Worm (Caenorhabditis elegans) whole organism, L2 larva: ENCODE data around the gene ule-3.

Source experiments
- C34F6.9 ChIP-seq: fragments of 150-350 bp; optimal IDR thresholded peaks from 2 replicates; lab custom pipeline; 2014; ENCODE audit warnings: missing biosample characterization, missing genetic modification characterization
- F13H6.1 ChIP-seq: sonication (generic microtip); optimal IDR thresholded peaks from 2 replicates; lab custom pipeline; 2016; ENCODE audit warnings: missing genetic modification characterization, missing compliant biosample characterization
- R02D3.7 ChIP-seq: fragments of 150-350 bp; optimal IDR thresholded peaks from 2 replicates; lab custom pipeline; 2014; ENCODE audit warnings: missing biosample characterization, missing genetic modification characterization
- Y55F3AM.14 ChIP-seq: fragments of 200-800 bp; sonication (Bioruptor generic); optimal IDR thresholded peaks from 2 replicates; lab custom pipeline; 2018; ENCODE audit warnings: mild to moderate bottlenecking, missing genetic modification characterization, missing compliant biosample characterization
- ZK546.5 ChIP-seq: sonication (generic microtip); optimal IDR thresholded peaks from 2 replicates; lab custom pipeline; 2017; ENCODE audit warnings: missing biosample characterization, missing genetic modification characterization
- aly-2 ChIP-seq: fragments of 150-350 bp; optimal IDR thresholded peaks from 2 replicates; lab custom pipeline; 2014; ENCODE audit warnings: missing biosample characterization, missing genetic modification characterization
- ama-1 ChIP-seq: fragments of 150-350 bp; optimal IDR thresholded peaks from 2 replicates; lab custom pipeline; 2018; ENCODE audit warnings: inconsistent platforms
- ceh-16 ChIP-seq: fragments of 150-350 bp; optimal IDR thresholded peaks from 2 replicates; lab custom pipeline; 2014; ENCODE audit warnings: missing biosample characterization, missing genetic modification characterization
- ceh-82 ChIP-seq: fragments of 150-350 bp; optimal IDR thresholded peaks from 2 replicates; lab custom pipeline; 2014; ENCODE audit warnings: missing biosample characterization, missing genetic modification characterization
- crh-2 ChIP-seq: sonication (generic microtip); optimal IDR thresholded peaks from 2 replicates; lab custom pipeline; 2017; ENCODE audit warnings: missing biosample characterization, missing genetic modification characterization
- dmd-4 ChIP-seq: sonication (generic microtip); optimal IDR thresholded peaks from 2 replicates; lab custom pipeline; 2017; ENCODE audit warnings: missing biosample characterization, missing genetic modification characterization
- egl-27 ChIP-seq: sonication (generic microtip); optimal IDR thresholded peaks from 3 replicates; lab custom pipeline; 2017; ENCODE audit warnings: missing biosample characterization, missing genetic modification reagents, missing genetic modification characterization
- fos-1 ChIP-seq: fragments of 150-350 bp; optimal IDR thresholded peaks from 2 replicates; lab custom pipeline; 2014; ENCODE audit warnings: missing biosample characterization, missing genetic modification characterization
- gmeb-1 ChIP-seq: fragments of 150-350 bp; optimal IDR thresholded peaks from 2 replicates; lab custom pipeline; 2014; ENCODE audit warnings: missing biosample characterization, missing genetic modification characterization
- lin-13 ChIP-seq: fragments of 150-350 bp; optimal IDR thresholded peaks from 2 replicates; lab custom pipeline; 2014; ENCODE audit warnings: missing biosample characterization, missing genetic modification reagents, missing genetic modification characterization
- lin-39 ChIP-seq: fragments of 150-350 bp; optimal IDR thresholded peaks from 2 replicates; lab custom pipeline; 2014; ENCODE audit warnings: missing biosample characterization, missing genetic modification reagents, missing genetic modification characterization
- lsy-2 ChIP-seq, 2 experiments: fragments of 150-350 bp in 1 of 2; sonication (generic microtip) in 1 of 2; optimal IDR thresholded peaks; 2 replicates each; lab custom pipeline; 2014 to 2017; ENCODE audit warnings: missing biosample characterization in 2 of 2, missing genetic modification characterization in 2 of 2
- mab-5 ChIP-seq: fragments of 150-350 bp; optimal IDR thresholded peaks from 2 replicates; lab custom pipeline; 2014; ENCODE audit warnings: missing biosample characterization, missing genetic modification characterization
- mbf-1 ChIP-seq: sonication (generic microtip); optimal IDR thresholded peaks from 2 replicates; lab custom pipeline; 2017; ENCODE audit warnings: missing biosample characterization, missing genetic modification characterization
- mdl-1 ChIP-seq, 2 experiments: fragments of 150-350 bp in 1 of 2; sonication (generic microtip) in 1 of 2; optimal IDR thresholded peaks; 2 replicates each; lab custom pipeline; 2017; ENCODE audit warnings: missing biosample characterization in 2 of 2, missing genetic modification characterization in 2 of 2
- nhr-11 ChIP-seq: fragments of 150-350 bp; optimal IDR thresholded peaks from 2 replicates; lab custom pipeline; 2014; ENCODE audit warnings: missing biosample characterization, missing genetic modification characterization
- nhr-12 ChIP-seq: fragments of 150-350 bp; optimal IDR thresholded peaks from 2 replicates; lab custom pipeline; 2014; ENCODE audit warnings: missing biosample characterization, missing genetic modification characterization
- nhr-129 ChIP-seq: fragments of 150-350 bp; optimal IDR thresholded peaks from 2 replicates; lab custom pipeline; 2014; ENCODE audit warnings: missing biosample characterization, missing genetic modification characterization
- nhr-21 ChIP-seq: fragments of 150-350 bp; optimal IDR thresholded peaks from 2 replicates; lab custom pipeline; 2014; ENCODE audit warnings: missing biosample characterization, missing genetic modification characterization
- nhr-23 ChIP-seq: fragments of 150-350 bp; optimal IDR thresholded peaks from 2 replicates; lab custom pipeline; 2014; ENCODE audit warnings: missing biosample characterization, missing genetic modification reagents, missing genetic modification characterization
- nhr-237 ChIP-seq: fragments of 150-350 bp; optimal IDR thresholded peaks from 2 replicates; lab custom pipeline; 2014; ENCODE audit warnings: missing biosample characterization, missing genetic modification characterization
- nhr-25 ChIP-seq: fragments of 150-350 bp; sonication (generic microtip); optimal IDR thresholded peaks from 3 replicates; lab custom pipeline; 2014; ENCODE audit warnings: missing biosample characterization, missing genetic modification characterization
- peb-1 ChIP-seq: fragments of 150-350 bp; optimal IDR thresholded peaks from 2 replicates; lab custom pipeline; 2014; ENCODE audit warnings: missing biosample characterization, missing genetic modification characterization
- sem-4 ChIP-seq: fragments of 150-350 bp; optimal IDR thresholded peaks from 2 replicates; lab custom pipeline; 2014; ENCODE audit warnings: missing biosample characterization, missing genetic modification reagents, missing genetic modification characterization
- skn-1 ChIP-seq: sonication (generic microtip); optimal IDR thresholded peaks from 2 replicates; lab custom pipeline; 2017; ENCODE audit warnings: missing biosample characterization, missing genetic modification characterization
- sma-3 ChIP-seq: sonication (generic microtip); optimal IDR thresholded peaks from 2 replicates; lab custom pipeline; 2016; ENCODE audit warnings: missing genetic modification reagents, missing genetic modification characterization, missing compliant biosample characterization
- sma-9 ChIP-seq, 2 experiments: fragments of 150-350 bp in 1 of 2; sonication (generic microtip) in 1 of 2; optimal IDR thresholded peaks; 2 replicates each; lab custom pipeline; 2014 to 2016; ENCODE audit warnings: missing genetic modification characterization in 2 of 2, mild to moderate bottlenecking in 1 of 2, missing biosample characterization in 1 of 2, missing compliant biosample characterization in 1 of 2, missing genetic modification reagents in 1 of 2, moderate library complexity in 1 of 2
- snpc-4 ChIP-seq: fragments of 150-350 bp; optimal IDR thresholded peaks from 2 replicates; lab custom pipeline; 2014; ENCODE audit warnings: missing biosample characterization, missing genetic modification characterization
- unc-55 ChIP-seq: fragments of 150-350 bp; sonication (generic microtip); optimal IDR thresholded peaks from 3 replicates; lab custom pipeline; 2014; ENCODE audit warnings: missing biosample characterization, missing genetic modification reagents, missing genetic modification characterization
- unc-62 ChIP-seq: fragments of 150-350 bp; optimal IDR thresholded peaks from 2 replicates; lab custom pipeline; 2014; ENCODE audit warnings: missing biosample characterization, missing genetic modification reagents, missing genetic modification characterization
- ztf-1 ChIP-seq: fragments of 200-800 bp; sonication (Bioruptor generic); conservative IDR thresholded peaks from 2 replicates; pipeline ENCODE4 v1.3.6; 2022; ENCODE audit warnings: missing genetic modification characterization, missing compliant biosample characterization
- ztf-4 ChIP-seq: fragments of 150-350 bp; optimal IDR thresholded peaks from 2 replicates; lab custom pipeline; 2014; ENCODE audit warnings: missing biosample characterization, missing genetic modification characterization

The ule-3 gene

DNA sequence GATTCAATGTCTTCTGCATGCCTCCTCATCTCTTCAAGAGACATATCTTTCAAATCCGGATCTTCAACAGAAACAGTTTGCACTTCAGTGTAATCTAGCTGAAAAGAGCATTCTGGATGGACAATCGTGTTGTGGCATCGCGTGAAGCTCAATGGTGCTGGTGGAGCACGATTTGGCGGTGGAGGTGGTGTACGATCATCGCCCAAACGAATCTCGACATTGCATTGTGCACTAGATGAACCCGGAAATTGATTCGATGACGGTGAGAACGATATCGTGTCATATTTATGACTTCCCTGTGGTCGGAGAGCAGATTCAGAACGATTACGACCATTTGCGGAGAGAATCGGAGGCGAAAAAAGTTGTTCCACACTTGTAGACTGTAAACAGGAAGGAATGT, 20.4 kb upstream of the ule-3 start:
- no peak for TF ChIP-seq sem-4 (tag; lab: Kevin White, UChicago)
- no peak for TF ChIP-seq nhr-129 (tag; lab: Kevin White, UChicago)
- TF ChIP-seq nhr-23: no peak
- TF ChIP-seq egl-27 (tag; lab: Kevin White, UChicago): no peak
- TF ChIP-seq mdl-1 (tag; optimal IDR thresholded peaks at IDR 0.05; lab: Kevin White, UChicago): no peak
- no peak for TF ChIP-seq unc-55 (GFP tag; lab: Kevin White, UChicago)
- no peak for TF ChIP-seq sma-9 (GFP tag; optimal IDR thresholded peaks at IDR 0.05; lab: Kevin White, UChicago)
- TF ChIP-seq sma-9 (tag; optimal IDR thresholded peaks at IDR 0.05; lab: Kevin White, UChicago): no peak
- TF ChIP-seq lsy-2 (tag; optimal IDR thresholded peaks at IDR 0.05; lab: Kevin White, UChicago): no peak
- TF ChIP-seq sma-3 (GFP tag; lab: Kevin White, UChicago): no peak
- no peak for TF ChIP-seq gmeb-1 (tag; lab: Kevin White, UChicago)
- no peak for TF ChIP-seq F13H6.1 (tag; lab: Kevin White, UChicago)
- TF ChIP-seq ztf-1 (GFP tag; lab: Robert Waterston, UW): no peak
- no peak for TF ChIP-seq unc-62 (GFP tag; lab: Kevin White, UChicago)
- TF ChIP-seq nhr-21 (tag; lab: Kevin White, UChicago): no peak
- no peak for TF ChIP-seq nhr-12 (tag; lab: Kevin White, UChicago)
- TF ChIP-seq ceh-82 (tag; lab: Kevin White, UChicago): no peak
- no peak for TF ChIP-seq nhr-11 (tag; lab: Kevin White, UChicago)
- TF ChIP-seq lin-39: no peak

ce11 chrV:10776528-10777055, 17.0 kb upstream of the ule-3 start, which contains the start of gene D1054.5:
TSS of gene D1054.5 (minus strand) at chrV:10776578.
- peak; percentile 1 for TF ChIP-seq gmeb-1 (tag; lab: Kevin White, UChicago)
- TF ChIP-seq fos-1: peak; percentile 92
- TF ChIP-seq nhr-11 (tag; lab: Kevin White, UChicago): no peak
- TF ChIP-seq ZK546.5 (tag; lab: Kevin White, UChicago): no peak
- TF ChIP-seq ceh-16 (tag; lab: Kevin White, UChicago): no peak
- TF ChIP-seq sma-9 (GFP tag; optimal IDR thresholded peaks at IDR 0.05; lab: Kevin White, UChicago): peak; percentile 83
- no peak for TF ChIP-seq sma-9 (tag; optimal IDR thresholded peaks at IDR 0.05; lab: Kevin White, UChicago)
- TF ChIP-seq crh-2 (tag; lab: Kevin White, UChicago): peak; percentile 45
- no peak for TF ChIP-seq dmd-4 (tag; lab: Kevin White, UChicago)
- TF ChIP-seq snpc-4 (tag; lab: Kevin White, UChicago): no peak

DNA sequence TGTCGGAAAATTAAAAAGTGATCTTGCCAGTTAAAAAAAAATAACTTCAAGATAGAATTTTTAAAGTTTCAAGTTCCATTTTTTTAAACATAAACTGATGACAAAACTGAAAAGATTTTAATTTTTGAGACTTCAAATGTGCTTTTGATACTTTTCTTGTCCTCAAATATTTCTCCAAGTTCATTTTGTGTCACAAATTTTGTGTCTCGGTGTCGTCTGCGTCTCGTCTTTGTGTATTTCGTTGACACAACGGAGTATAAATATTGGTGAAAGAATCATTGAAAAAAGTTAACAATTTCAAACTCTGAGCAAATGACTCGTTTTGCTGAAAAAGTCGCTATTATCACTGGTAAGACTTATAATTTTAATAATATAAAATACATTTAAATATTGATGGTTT, 9.6 kb upstream of the ule-3 start, which contains the start of gene D1054.8:
D1054.8 (plus strand) TSS at position 301 of the 400 bp plus-strand sequence.
- TF ChIP-seq dmd-4 (tag; lab: Kevin White, UChicago): no peak
- TF ChIP-seq nhr-11 (tag; lab: Kevin White, UChicago): no peak
- TF ChIP-seq nhr-23: no peak
- TF ChIP-seq C34F6.9 (tag; lab: Kevin White, UChicago): no peak
- TF ChIP-seq lin-13 (GFP tag; lab: Kevin White, UChicago): no peak
- TF ChIP-seq ztf-4 (tag; lab: Kevin White, UChicago): no peak
- TF ChIP-seq, all 48 proteins: peak for 0

DNA sequence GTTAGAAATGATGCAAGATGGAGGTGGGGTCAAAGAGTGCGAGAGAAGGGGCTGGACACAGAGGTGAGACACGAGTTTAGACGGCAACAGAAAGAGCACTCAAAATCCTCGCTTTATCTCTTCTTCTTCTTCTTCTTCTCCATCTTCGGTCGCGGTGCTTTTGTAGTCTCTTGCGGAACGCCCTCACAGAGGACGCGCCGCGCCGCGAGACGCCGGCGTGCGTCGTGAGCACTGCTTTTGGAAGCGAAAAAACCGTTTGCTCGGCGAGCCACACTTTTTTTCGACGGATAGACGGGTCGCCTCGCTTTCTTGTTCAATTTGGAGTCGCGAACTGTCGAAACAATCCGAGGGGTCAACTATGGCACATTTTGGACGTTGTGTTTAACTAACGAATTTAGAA, 2.7 kb upstream of the ule-3 start, which contains the start of gene D1054.9:
D1054.9 (minus strand) TSS at position 137 of the 400 bp plus-strand sequence.
- TF ChIP-seq mab-5 (tag; lab: Kevin White, UChicago) (no peak), Y55F3AM.14 (GFP tag; lab: Kevin White, UChicago) (no peak), skn-1 (tag; lab: Kevin White, UChicago) (no peak), R02D3.7 (tag; lab: Kevin White, UChicago) (no peak), sma-9 (GFP tag; optimal IDR thresholded peaks at IDR 0.05; lab: Kevin White, UChicago) (no peak), sma-9 (tag; optimal IDR thresholded peaks at IDR 0.05; lab: Kevin White, UChicago) (no peak), aly-2 (tag; lab: Kevin White, UChicago) (no peak), fos-1 (no peak), nhr-237 (tag; lab: Kevin White, UChicago) (no peak), nhr-25 (tag; lab: Kevin White, UChicago) (no peak), ZK546.5 (tag; lab: Kevin White, UChicago) (no peak), lsy-2 (tag; optimal IDR thresholded peaks at IDR 0.05; lab: Kevin White, UChicago) (no peak), ama-1 (lab: Kevin White, UChicago) (no peak), peb-1 (no peak), gmeb-1 (tag; lab: Kevin White, UChicago) (no peak), dmd-4 (tag; lab: Kevin White, UChicago) (no peak), nhr-23 (no peak), mbf-1 (tag; lab: Kevin White, UChicago) (no peak), unc-62 (GFP tag; lab: Kevin White, UChicago) (no peak)
